Worm (Caenorhabditis elegans): Measurements from ENCODE around the gene fut-5.

fut-5 gene

ce11 chrII:4672584-4673110 is 5.2 kb upstream of the fut-5 start, which contains the start of the genes clec-140 and hmg-11 (continued):
- TF ChIP-seq snpc-4 (tag; optimal IDR thresholded peaks at IDR 0.05) (peak; percentile 12), pag-3 (tag; optimal IDR thresholded peaks at IDR 0.05; ENCODE audit: borderline replicate concordance, insufficient read depth) (no peak), mdl-1 (tag; optimal IDR thresholded peaks at IDR 0.05) (peak in 1 of 2 experiments; percentile 79), tlp-1 (tag; optimal IDR thresholded peaks at IDR 0.05) (no peak), lin-39 (tag; optimal IDR thresholded peaks at IDR 0.05) (no peak), C04F5.9 (tag; optimal IDR thresholded peaks at IDR 0.05) (no peak), swsn-7 (tag; optimal IDR thresholded peaks at IDR 0.05) (no peak), nhr-85 (tag) (peak; percentile 66), hpl-2 (GFP tag; optimal IDR thresholded peaks at IDR 0.05) (no peak), lsy-2 (tag; optimal IDR thresholded peaks at IDR 0.05) (peak; percentile 48 to 76)

DNA sequence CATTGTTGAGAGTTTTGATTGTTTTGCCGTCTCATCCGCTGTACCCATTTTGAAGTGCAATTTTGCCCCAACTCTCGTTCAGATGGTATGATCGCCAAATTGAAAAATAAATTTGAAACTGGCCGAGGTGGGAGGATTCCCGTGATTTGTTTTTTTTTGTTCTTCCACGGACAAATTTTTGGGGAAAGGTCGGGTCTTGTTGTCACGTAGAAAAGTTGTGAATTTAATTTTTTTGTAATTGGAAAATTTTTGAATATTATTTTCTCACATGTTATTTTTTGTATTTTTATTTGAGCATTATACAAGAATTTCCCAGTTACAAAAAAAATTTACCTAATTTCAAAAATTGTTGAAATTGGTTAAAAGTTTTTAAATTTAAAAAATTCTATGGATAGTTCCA is 4.2 kb upstream of the fut-5 start, which contains the start of gene T05A7.6:
Gene T05A7.6, minus strand, starts transcription at position 101 of the 400 bp plus-strand sequence.
- TF ChIP-seq xbp-1 (tag; optimal IDR thresholded peaks at IDR 0.05) (no peak), unc-130 (tag; optimal IDR thresholded peaks at IDR 0.05) (no peak), fos-1 (tag; optimal IDR thresholded peaks at IDR 0.05) (no peak), fkh-10 (GFP tag; optimal IDR thresholded peaks at IDR 0.05) (no peak), mdl-1 (tag; optimal IDR thresholded peaks at IDR 0.05) (no peak), isw-1 (GFP tag; IDR thresholded peaks at IDR 0.05) (no peak), sup-37 (GFP tag; optimal IDR thresholded peaks at IDR 0.05) (no peak), blmp-1 (tag; optimal IDR thresholded peaks at IDR 0.05) (no peak), efl-1 (optimal IDR thresholded peaks at IDR 0.05) (no peak), efl-1 (GFP tag; optimal IDR thresholded peaks at IDR 0.05 in 1 of 2) (no peak)

DNA sequence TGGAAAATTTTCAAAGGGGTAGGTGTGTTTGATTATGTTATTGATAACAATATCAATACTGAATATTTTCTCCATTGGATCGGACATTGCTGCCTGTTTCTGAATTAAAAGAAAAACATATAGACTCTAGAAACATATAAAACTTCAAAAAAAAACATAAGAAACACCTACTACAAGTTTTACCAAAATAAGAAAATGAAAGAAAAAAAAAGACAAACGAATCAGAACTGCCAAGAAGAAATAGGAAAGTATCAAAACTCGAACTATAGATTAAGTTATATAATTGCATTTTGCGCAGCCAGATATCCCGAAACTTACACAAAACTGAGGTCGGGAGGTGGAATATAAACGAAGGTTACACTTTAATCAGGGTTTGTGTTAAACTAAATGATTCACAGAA is 2.1 kb downstream of the fut-5 start, which contains the start of gene T05A7.11:
Gene T05A7.11, minus strand, starts transcription at position 101 of the 400 bp plus-strand sequence.
- TF ChIP-seq efl-1 (optimal IDR thresholded peaks at IDR 0.05) (no peak), efl-1 (GFP tag; optimal IDR thresholded peaks at IDR 0.05 in 1 of 2) (peak in 1 of 2 experiments; percentile 68), fkh-8 (tag; optimal IDR thresholded peaks at IDR 0.05) (no peak)

- peak; percentile 56 for TF ChIP-seq ceh-8 (GFP tag; optimal IDR thresholded peaks at IDR 0.05)
- no peak for TF ChIP-seq pax-3 (tag; optimal IDR thresholded peaks at IDR 0.05)
- no peak for TF ChIP-seq nhr-237 (tag; optimal IDR thresholded peaks at IDR 0.05)
- no peak for TF ChIP-seq zip-4 (GFP tag; optimal IDR thresholded peaks at IDR 0.05)
- TF ChIP-seq lin-14 (GFP tag; optimal IDR thresholded peaks at IDR 0.05): no peak
- no peak for TF ChIP-seq F16B12.6 (tag; optimal IDR thresholded peaks at IDR 0.05)
- TF ChIP-seq dsc-1 (tag; optimal IDR thresholded peaks at IDR 0.05): no peak
Measured at ce11 chrII:4663186-4663585, 4.3 kb downstream of the fut-5 start, which contains the start of gene T05A7.12. TSS of gene T05A7.12 (minus strand) at chrII:4663286.

DNA sequence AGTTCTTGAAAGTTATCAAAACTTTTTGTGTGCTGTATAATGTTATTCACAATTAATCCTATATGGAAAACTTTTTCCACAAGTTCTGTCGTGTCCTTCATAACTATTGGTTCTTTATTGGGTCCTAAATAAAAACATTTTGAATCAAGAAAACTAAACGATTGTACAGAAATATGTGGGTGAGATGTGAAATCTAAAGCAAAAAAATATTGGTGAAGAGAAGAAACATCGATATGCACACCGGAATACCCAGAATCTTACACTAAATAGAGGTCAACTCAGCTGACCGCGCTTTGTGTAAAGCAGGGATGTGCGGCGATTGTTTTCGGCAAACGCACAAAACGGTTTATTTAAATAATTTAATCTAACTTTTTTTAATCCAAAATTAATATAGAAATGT is 6.2 kb downstream of the fut-5 start, which contains the start of gene T05A7.13:
Gene T05A7.13, minus strand, starts transcription at position 101 of the 400 bp plus-strand sequence.
- no peak for TF ChIP-seq snu-23 (GFP tag; optimal IDR thresholded peaks at IDR 0.05)
- no peak for TF ChIP-seq aly-2 (tag; optimal IDR thresholded peaks at IDR 0.05)
- no peak for TF ChIP-seq nhr-77 (tag; optimal IDR thresholded peaks at IDR 0.05)
- no peak for TF ChIP-seq zag-1 (tag; optimal IDR thresholded peaks at IDR 0.05)
- no peak for TF ChIP-seq isw-1 (GFP tag; IDR thresholded peaks at IDR 0.05)
- no peak for TF ChIP-seq ceh-63 (GFP tag; optimal IDR thresholded peaks at IDR 0.05)
- TF ChIP-seq tbx-2 (tag; optimal IDR thresholded peaks at IDR 0.05): no peak
- no peak for TF ChIP-seq swsn-7 (tag; optimal IDR thresholded peaks at IDR 0.05)
- no peak for TF ChIP-seq ceh-90 (tag; optimal IDR thresholded peaks at IDR 0.05)

- TF ChIP-seq ces-1 (GFP tag; optimal IDR thresholded peaks at IDR 0.05): no peak
- no peak for TF ChIP-seq C04F5.9 (tag; optimal IDR thresholded peaks at IDR 0.05)
- TF ChIP-seq pax-3 (tag; optimal IDR thresholded peaks at IDR 0.05): no peak
- peak; percentile 91 for TF ChIP-seq dsc-1 (tag; optimal IDR thresholded peaks at IDR 0.05)
- TF ChIP-seq nhr-76 (tag; optimal IDR thresholded peaks at IDR 0.05): no peak
- TF ChIP-seq fkh-4 (tag; optimal IDR thresholded peaks at IDR 0.05; ENCODE audit: borderline replicate concordance): peak; percentile 67
- no peak for TF ChIP-seq elt-3 (tag; optimal IDR thresholded peaks at IDR 0.05)
- TF ChIP-seq snpc-4 (tag; optimal IDR thresholded peaks at IDR 0.05): no peak
- no peak for TF ChIP-seq sup-37 (GFP tag; optimal IDR thresholded peaks at IDR 0.05)
- no peak for TF ChIP-seq elt-2 (tag; optimal IDR thresholded peaks at IDR 0.05)
Measured at ce11 chrII:4658245-4658644, 9.2 kb downstream of the fut-5 start.

All from whole organism, L1 larva.